Worm (Caenorhabditis elegans) whole organism, L3 larva: ENCODE measurements around the gene sri-6.

Experiments used
- R02D3.7 ChIP-seq: fragments of 150-350 bp; optimal IDR thresholded peaks from 2 replicates; lab custom pipeline; 2014; ENCODE audit warnings: missing biosample characterization, missing genetic modification characterization
- ZK546.5 ChIP-seq: sonication (generic microtip); optimal IDR thresholded peaks from 2 replicates; lab custom pipeline; 2017; ENCODE audit warnings: missing biosample characterization, missing genetic modification characterization
- ama-1 ChIP-seq: fragments of 150-350 bp; optimal IDR thresholded peaks from 2 replicates; lab custom pipeline; 2018
- ceh-16 ChIP-seq: sonication (generic microtip); optimal IDR thresholded peaks from 2 replicates; lab custom pipeline; 2017; ENCODE audit warnings: missing biosample characterization, missing genetic modification characterization
- ceh-28 ChIP-seq: fragments of 150-350 bp; optimal IDR thresholded peaks from 2 replicates; lab custom pipeline; 2014; ENCODE audit warnings: missing biosample characterization, missing genetic modification reagents, missing genetic modification characterization
- ceh-82 ChIP-seq: fragments of 150-350 bp; optimal IDR thresholded peaks from 2 replicates; lab custom pipeline; 2014; ENCODE audit warnings: missing biosample characterization, missing genetic modification characterization
- ceh-9 ChIP-seq: sonication (generic microtip); optimal IDR thresholded peaks from 2 replicates; lab custom pipeline; 2018; ENCODE audit warnings: missing biosample characterization, missing genetic modification characterization
- egl-27 ChIP-seq: sonication (generic microtip); optimal IDR thresholded peaks from 4 replicates; lab custom pipeline; 2017; ENCODE audit warnings: missing biosample characterization, missing genetic modification reagents, missing genetic modification characterization
- elt-2 ChIP-seq: sonication (generic microtip); optimal IDR thresholded peaks from 2 replicates; lab custom pipeline; 2016; ENCODE audit warnings: missing genetic modification reagents, mild to moderate bottlenecking, missing genetic modification characterization, missing compliant biosample characterization
- elt-3 ChIP-seq, 3 experiments: fragments of 150-350 bp in 1 of 3; sonication (generic microtip) in 2 of 3; optimal IDR thresholded peaks; 2 replicates in 2 of 3; 4 replicates in 1 of 3; lab custom pipeline; 2014 to 2017; ENCODE audit warnings: missing biosample characterization in 3 of 3, missing genetic modification characterization in 3 of 3
- eor-1 ChIP-seq, 2 experiments: fragments of 150-350 bp; optimal IDR thresholded peaks; 2 replicates each; lab custom pipeline; 2014 to 2018; ENCODE audit warnings: missing biosample characterization in 2 of 2, missing genetic modification characterization in 2 of 2
- fkh-10 ChIP-seq: sonication (generic microtip); optimal IDR thresholded peaks from 2 replicates; lab custom pipeline; 2017; ENCODE audit warnings: missing biosample characterization, missing genetic modification reagents, missing genetic modification characterization
- fkh-2 ChIP-seq: fragments of 150-350 bp; optimal IDR thresholded peaks from 2 replicates; lab custom pipeline; 2014; ENCODE audit warnings: missing biosample characterization, missing genetic modification reagents, missing genetic modification characterization
- fos-1 ChIP-seq: fragments of 150-350 bp; optimal IDR thresholded peaks from 2 replicates; lab custom pipeline; 2014; ENCODE audit warnings: missing biosample characterization, missing genetic modification characterization
- hmg-11 ChIP-seq: sonication (generic microtip); optimal IDR thresholded peaks from 2 replicates; lab custom pipeline; 2016; ENCODE audit warnings: missing genetic modification characterization, missing compliant biosample characterization
- jun-1 ChIP-seq: fragments of 150-350 bp; optimal IDR thresholded peaks from 2 replicates; lab custom pipeline; 2014; ENCODE audit warnings: missing biosample characterization, missing genetic modification reagents, missing genetic modification characterization
- lin-15B ChIP-seq: fragments of 150-350 bp; optimal IDR thresholded peaks from 2 replicates; lab custom pipeline; 2014; ENCODE audit warnings: missing biosample characterization, missing genetic modification characterization
- lin-39 ChIP-seq: fragments of 150-350 bp; optimal IDR thresholded peaks from 2 replicates; lab custom pipeline; 2018; ENCODE audit warnings: missing biosample characterization, missing genetic modification reagents, missing genetic modification characterization
- lsy-12 ChIP-seq: sonication (generic microtip); optimal IDR thresholded peaks from 2 replicates; lab custom pipeline; 2016; ENCODE audit warnings: mild to moderate bottlenecking, missing genetic modification characterization, missing compliant biosample characterization
- mdl-1 ChIP-seq: fragments of 150-350 bp; optimal IDR thresholded peaks from 2 replicates; lab custom pipeline; 2014; ENCODE audit warnings: missing biosample characterization, missing genetic modification characterization
- mml-1 ChIP-seq: fragments of 150-350 bp; sonication (generic microtip); optimal IDR thresholded peaks from 3 replicates; lab custom pipeline; 2014; ENCODE audit warnings: missing biosample characterization, missing genetic modification characterization
- nhr-11 ChIP-seq: fragments of 150-350 bp; optimal IDR thresholded peaks from 2 replicates; lab custom pipeline; 2014; ENCODE audit warnings: missing biosample characterization, missing genetic modification characterization
- nhr-23 ChIP-seq: fragments of 150-350 bp; optimal IDR thresholded peaks from 2 replicates; lab custom pipeline; 2014; ENCODE audit warnings: missing biosample characterization, missing genetic modification reagents, missing genetic modification characterization
- nhr-237 ChIP-seq: fragments of 150-350 bp; optimal IDR thresholded peaks from 2 replicates; lab custom pipeline; 2014; ENCODE audit warnings: missing biosample characterization, missing genetic modification characterization
- nhr-25 ChIP-seq: sonication (generic microtip); optimal IDR thresholded peaks from 2 replicates; lab custom pipeline; 2017; ENCODE audit warnings: missing biosample characterization, missing genetic modification characterization
- nhr-28 ChIP-seq: fragments of 150-350 bp; optimal IDR thresholded peaks from 2 replicates; lab custom pipeline; 2014; ENCODE audit warnings: missing biosample characterization, missing genetic modification characterization
- nhr-67 ChIP-seq: fragments of 150-350 bp; optimal IDR thresholded peaks from 2 replicates; lab custom pipeline; 2014; ENCODE audit warnings: missing biosample characterization, missing genetic modification characterization
- nhr-76 ChIP-seq: fragments of 150-350 bp; sonication (generic microtip); optimal IDR thresholded peaks from 5 replicates; lab custom pipeline; 2014; ENCODE audit warnings: missing biosample characterization, missing genetic modification characterization
- nhr-77 ChIP-seq: fragments of 150-350 bp; optimal IDR thresholded peaks from 2 replicates; lab custom pipeline; 2014; ENCODE audit warnings: missing biosample characterization, missing genetic modification characterization
- pha-4 ChIP-seq: fragments of 150-350 bp; optimal IDR thresholded peaks from 2 replicates; lab custom pipeline; 2014; ENCODE audit warnings: missing biosample characterization, missing genetic modification reagents, missing genetic modification characterization
- pqm-1 ChIP-seq: fragments of 150-350 bp; optimal IDR thresholded peaks from 2 replicates; lab custom pipeline; 2017; ENCODE audit warnings: missing biosample characterization, missing genetic modification characterization, inconsistent platforms
- skn-1 ChIP-seq: fragments of 150-350 bp; optimal IDR thresholded peaks from 2 replicates; lab custom pipeline; 2014; ENCODE audit warnings: missing biosample characterization, missing genetic modification characterization
- snpc-4 ChIP-seq: fragments of 150-350 bp; optimal IDR thresholded peaks from 2 replicates; lab custom pipeline; 2014; ENCODE audit warnings: missing biosample characterization, missing genetic modification characterization
- tbx-2 ChIP-seq: sonication (generic microtip); optimal IDR thresholded peaks from 2 replicates; lab custom pipeline; 2016; ENCODE audit warnings: mild to moderate bottlenecking, missing genetic modification characterization, missing compliant biosample characterization
- unc-62 ChIP-seq: fragments of 150-350 bp; sonication (generic microtip); optimal IDR thresholded peaks from 4 replicates; lab custom pipeline; 2014; ENCODE audit warnings: missing biosample characterization, missing genetic modification reagents, missing genetic modification characterization
- zag-1 ChIP-seq: fragments of 150-350 bp; optimal IDR thresholded peaks from 2 replicates; lab custom pipeline; 2014; ENCODE audit warnings: missing biosample characterization, missing genetic modification characterization
- ztf-11 ChIP-seq: fragments of 150-350 bp; optimal IDR thresholded peaks from 2 replicates; lab custom pipeline; 2014; ENCODE audit warnings: missing biosample characterization, missing genetic modification characterization

Gene sri-6

ce11 chrV:13207426-13207825, 21.9 kb downstream of the sri-6 start, which contains the start of gene F57B1.5:
Gene F57B1.5, plus strand, starts transcription at chrV:13207726.
- TF ChIP-seq ceh-9 (tag; lab: Kevin White, UChicago) (no peak), zag-1 (no peak), skn-1 (no peak), fos-1 (no peak), unc-62 (GFP tag; lab: Kevin White, UChicago) (no peak), nhr-25 (tag; lab: Kevin White, UChicago) (no peak), lsy-12 (tag; lab: Kevin White, UChicago) (no peak), elt-2 (no peak), ama-1 (lab: Kevin White, UChicago) (no peak), mml-1 (no peak), ZK546.5 (tag; lab: Kevin White, UChicago) (no peak), elt-3 (tag; optimal IDR thresholded peaks at IDR 0.05; lab: Kevin White, UChicago) (no peak), nhr-28 (tag; lab: Kevin White, UChicago) (no peak), jun-1 (tag; lab: Kevin White, UChicago) (no peak), nhr-76 (tag; lab: Kevin White, UChicago) (no peak), nhr-77 (no peak)

ce11 chrV:13209567-13209966, 24.1 kb downstream of the sri-6 start, which contains the start of gene F57B1.6:
Gene F57B1.6, plus strand, starts transcription at chrV:13209645.
- TF ChIP-seq hmg-11 (tag; lab: Kevin White, UChicago) (no peak), elt-2 (no peak), jun-1 (tag; lab: Kevin White, UChicago) (no peak), ztf-11 (tag; lab: Kevin White, UChicago) (no peak), mdl-1 (tag; lab: Kevin White, UChicago) (no peak), lin-15B (tag; lab: Kevin White, UChicago) (no peak), unc-62 (GFP tag; lab: Kevin White, UChicago) (no peak), egl-27 (tag; lab: Kevin White, UChicago) (no peak), nhr-67 (no peak)

ce11 chrV:13212584-13212983, 27.1 kb downstream of the sri-6 start:
- TF ChIP-seq ZK546.5 (tag; lab: Kevin White, UChicago) (no peak), jun-1 (tag; lab: Kevin White, UChicago) (peak; percentile 90), nhr-23 (tag; lab: Kevin White, UChicago) (no peak), unc-62 (GFP tag; lab: Kevin White, UChicago) (no peak), nhr-76 (tag; lab: Kevin White, UChicago) (no peak), ceh-16 (tag; lab: Kevin White, UChicago) (no peak), zag-1 (no peak), egl-27 (tag; lab: Kevin White, UChicago) (no peak), ama-1 (lab: Kevin White, UChicago) (no peak), elt-2 (peak; percentile 99), lsy-12 (tag; lab: Kevin White, UChicago) (no peak), lin-15B (tag; lab: Kevin White, UChicago) (no peak), hmg-11 (tag; lab: Kevin White, UChicago) (no peak), ceh-82 (tag; lab: Kevin White, UChicago) (no peak), snpc-4 (tag; lab: Kevin White, UChicago) (no peak), elt-3 (tag; optimal IDR thresholded peaks at IDR 0.05; lab: Kevin White, UChicago) (no peak), pha-4 (no peak), ceh-28 (tag; lab: Kevin White, UChicago) (no peak), fos-1 (no peak), R02D3.7 (tag; lab: Kevin White, UChicago) (no peak), pqm-1 (tag; lab: Kevin White, UChicago) (peak; percentile 99), ztf-11 (tag; lab: Kevin White, UChicago) (no peak), nhr-11 (tag; lab: Kevin White, UChicago) (no peak), mml-1 (peak; percentile 61), fkh-2 (no peak), nhr-237 (tag; lab: Kevin White, UChicago) (no peak), eor-1 (tag; optimal IDR thresholded peaks at IDR 0.05; lab: Kevin White, UChicago) (no peak)

- TF ChIP-seq fkh-10 (GFP tag; lab: Kevin White, UChicago) (peak; percentile 54), elt-2 (no peak)
Measured at ce11 chrV:13221066-13221465, 35.6 kb downstream of the sri-6 start.

- TF ChIP-seq lin-39 (no peak), hmg-11 (tag; lab: Kevin White, UChicago) (no peak), tbx-2 (no peak)
Measured at ce11 chrV:13229538-13229937, 44.1 kb downstream of the sri-6 start.
